Worm (Caenorhabditis elegans) whole organism, young adult: ENCODE measurements around the gene ZC262.13.

Source experiments
- B0019.2 ChIP-seq: fragments of 200-800 bp; sonication (Bioruptor generic); conservative IDR thresholded peaks from 2 replicates; pipeline ENCODE4 v1.3.6; 2022; ENCODE audit warnings: missing genetic modification reagents, missing genetic modification characterization, missing compliant biosample characterization
- C06A6.2 ChIP-seq: fragments of 200-800 bp; sonication (Bioruptor generic); conservative IDR thresholded peaks from 2 replicates; pipeline ENCODE4 v1.3.6; 2022; ENCODE audit warnings: missing genetic modification characterization, missing compliant biosample characterization
- C17E4.6 ChIP-seq: fragments of 200-800 bp; sonication (Bioruptor generic); IDR thresholded peaks from 2 replicates; pipeline ENCODE4 v1.3.6; 2022; ENCODE audit warnings: missing genetic modification reagents, missing genetic modification characterization, missing compliant biosample characterization
- F37B4.10 ChIP-seq: fragments of 200-800 bp; sonication (Bioruptor generic); IDR thresholded peaks from 2 replicates; pipeline ENCODE4 v1.3.6; 2022; ENCODE audit warnings: missing genetic modification characterization, missing compliant biosample characterization
- F39B2.1 ChIP-seq: fragments of 200-800 bp; sonication (Bioruptor generic); IDR thresholded peaks from 2 replicates; pipeline ENCODE4 v1.3.6; 2022; ENCODE audit warnings: missing genetic modification reagents, missing genetic modification characterization, missing compliant biosample characterization
- F49E8.2 ChIP-seq: sonication (generic microtip); optimal IDR thresholded peaks from 3 replicates; lab custom pipeline; 2017; ENCODE audit warnings: missing genetic modification characterization, mild to moderate bottlenecking, missing compliant biosample characterization, antibody characterized with exemption, moderate library complexity; ENCODE audit not compliant: insufficient read depth
- F55B11.4 ChIP-seq: sonication (generic microtip); optimal IDR thresholded peaks from 2 replicates; lab custom pipeline; 2016; ENCODE audit warnings: missing compliant biosample characterization, missing genetic modification characterization, borderline replicate concordance; ENCODE audit not compliant: insufficient read depth
- T07F8.4 ChIP-seq: sonication (generic microtip); optimal IDR thresholded peaks from 2 replicates; lab custom pipeline; 2016; ENCODE audit warnings: mild to moderate bottlenecking, missing genetic modification characterization, moderate library complexity, missing compliant biosample characterization
- T26A5.8 ChIP-seq: sonication (generic microtip); optimal IDR thresholded peaks from 2 replicates; lab custom pipeline; 2016; ENCODE audit warnings: missing genetic modification characterization, missing compliant biosample characterization
- Y53F4B.3 ChIP-seq: fragments of 200-800 bp; sonication (Bioruptor generic); IDR thresholded peaks from 2 replicates; pipeline ENCODE4 v1.3.6; 2022; ENCODE audit warnings: missing genetic modification reagents, missing genetic modification characterization, missing compliant biosample characterization
- Y53G8AR.9 ChIP-seq: fragments of 200-800 bp; sonication (Bioruptor generic); conservative IDR thresholded peaks from 2 replicates; pipeline ENCODE4 v1.3.6; 2022; ENCODE audit warnings: missing genetic modification reagents, missing genetic modification characterization, missing compliant biosample characterization
- Y95B8A.8 ChIP-seq: fragments of 200-800 bp; sonication (Bioruptor generic); IDR thresholded peaks from 2 replicates; pipeline ENCODE4 v1.3.6; 2022; ENCODE audit warnings: missing genetic modification reagents, missing genetic modification characterization, missing compliant biosample characterization
- ZK185.1 ChIP-seq: sonication (generic microtip); optimal IDR thresholded peaks from 2 replicates; lab custom pipeline; 2016; ENCODE audit warnings: mild to moderate bottlenecking, missing genetic modification characterization, missing compliant biosample characterization; ENCODE audit not compliant: poor library complexity, severe bottlenecking
- aptf-2 ChIP-seq: fragments of 200-800 bp; sonication (Bioruptor generic); conservative IDR thresholded peaks from 2 replicates; pipeline ENCODE4 v1.3.6; 2022; ENCODE audit warnings: missing genetic modification reagents, missing genetic modification characterization, missing compliant biosample characterization
- atf-7 ChIP-seq: sonication (generic microtip); optimal IDR thresholded peaks from 2 replicates; lab custom pipeline; 2017; ENCODE audit warnings: mild to moderate bottlenecking, missing genetic modification characterization, missing compliant biosample characterization
- attf-6 ChIP-seq: fragments of 200-800 bp; sonication (Bioruptor generic); IDR thresholded peaks from 2 replicates; pipeline ENCODE4 v1.3.6; 2022; ENCODE audit warnings: missing genetic modification reagents, missing genetic modification characterization, missing compliant biosample characterization
- ceh-27 ChIP-seq: fragments of 200-800 bp; sonication (Bioruptor generic); optimal IDR thresholded peaks from 2 replicates; lab custom pipeline; 2018; ENCODE audit warnings: mild to moderate bottlenecking, missing genetic modification characterization, moderate library complexity, missing compliant biosample characterization
- ceh-40 ChIP-seq: fragments of 200-800 bp; sonication (Bioruptor generic); IDR thresholded peaks from 2 replicates; pipeline ENCODE4 v1.3.6; 2022; ENCODE audit warnings: missing genetic modification characterization, missing compliant biosample characterization
- ceh-58 ChIP-seq: fragments of 200-800 bp; sonication (Bioruptor generic); IDR thresholded peaks from 2 replicates; pipeline ENCODE4 v1.3.6; 2022; ENCODE audit warnings: missing genetic modification characterization, missing compliant biosample characterization
- ceh-79 ChIP-seq: sonication (generic microtip); optimal IDR thresholded peaks from 2 replicates; lab custom pipeline; 2017; ENCODE audit warnings: mild to moderate bottlenecking, missing genetic modification characterization, missing compliant biosample characterization
- die-1 ChIP-seq: sonication (generic microtip); optimal IDR thresholded peaks from 2 replicates; lab custom pipeline; 2016; ENCODE audit warnings: missing genotype, mild to moderate bottlenecking, missing genetic modification characterization, missing compliant biosample characterization
- dox-1 ChIP-seq: fragments of 200-800 bp; sonication (Bioruptor generic); IDR thresholded peaks from 2 replicates; pipeline ENCODE4 v1.3.6; 2022; ENCODE audit warnings: missing genetic modification reagents, missing genetic modification characterization, missing compliant biosample characterization
- dpff-1 ChIP-seq: sonication (generic microtip); optimal IDR thresholded peaks from 2 replicates; lab custom pipeline; 2017; ENCODE audit warnings: mild to moderate bottlenecking, missing genetic modification characterization, missing compliant biosample characterization
- efl-1 ChIP-seq: fragments of 150-350 bp; optimal IDR thresholded peaks from 2 replicates; lab custom pipeline; 2014; ENCODE audit warnings: missing biosample characterization, missing genetic modification reagents, missing genetic modification characterization
- egl-18 ChIP-seq: fragments of 200-800 bp; sonication (Bioruptor generic); IDR thresholded peaks from 2 replicates; pipeline ENCODE4 v1.3.6; 2022; ENCODE audit warnings: missing genetic modification reagents, missing genetic modification characterization, missing compliant biosample characterization
- egrh-3 ChIP-seq: fragments of 200-800 bp; sonication (Bioruptor generic); IDR thresholded peaks from 2 replicates; pipeline ENCODE4 v1.3.6; 2022; ENCODE audit warnings: missing genetic modification reagents, missing genetic modification characterization, missing compliant biosample characterization
- ets-4 ChIP-seq: fragments of 200-800 bp; sonication (Bioruptor generic); optimal IDR thresholded peaks from 2 replicates; lab custom pipeline; 2018; ENCODE audit warnings: mild to moderate bottlenecking, missing genetic modification characterization, missing compliant biosample characterization
- hlh-12 ChIP-seq: sonication (generic microtip); optimal IDR thresholded peaks from 2 replicates; lab custom pipeline; 2016; ENCODE audit warnings: missing genetic modification characterization, missing compliant biosample characterization
- hlh-26 ChIP-seq: fragments of 200-800 bp; sonication (Bioruptor generic); conservative IDR thresholded peaks from 2 replicates; pipeline ENCODE4 v1.3.6; 2022; ENCODE audit warnings: missing genetic modification reagents, missing genetic modification characterization, missing compliant biosample characterization
- hmg-1.2 ChIP-seq: fragments of 200-800 bp; sonication (Bioruptor generic); IDR thresholded peaks from 2 replicates; pipeline ENCODE4 v1.3.6; 2022; ENCODE audit warnings: missing genetic modification reagents, missing genetic modification characterization, missing compliant biosample characterization
- let-526 ChIP-seq: fragments of 200-800 bp; sonication (Bioruptor generic); IDR thresholded peaks from 2 replicates; pipeline ENCODE4 v1.3.6; 2022; ENCODE audit warnings: missing genetic modification reagents, missing genetic modification characterization, missing compliant biosample characterization
- let-607 ChIP-seq, 2 experiments: fragments of 200-800 bp in 1 of 2; sonication (Bioruptor generic) in 1 of 2; sonication (generic microtip) in 1 of 2; optimal IDR thresholded peaks; 2 replicates each; lab custom pipeline; 2016 to 2018; ENCODE audit warnings: mild to moderate bottlenecking in 2 of 2, missing compliant biosample characterization in 2 of 2, missing genetic modification characterization in 2 of 2, moderate library complexity in 2 of 2, missing genotype in 1 of 2
- lin-26 ChIP-seq: fragments of 200-800 bp; sonication (Bioruptor generic); IDR thresholded peaks from 2 replicates; pipeline ENCODE4 v1.3.6; 2022; ENCODE audit warnings: missing genetic modification reagents, missing genetic modification characterization, missing compliant biosample characterization
- lsy-27 ChIP-seq: sonication (generic microtip); optimal IDR thresholded peaks from 2 replicates; lab custom pipeline; 2017; ENCODE audit warnings: missing genetic modification characterization, mild to moderate bottlenecking, missing compliant biosample characterization, antibody characterized with exemption, missing genotype, borderline replicate concordance; ENCODE audit not compliant: insufficient read depth
- madf-10 ChIP-seq: sonication (generic microtip); optimal IDR thresholded peaks from 2 replicates; lab custom pipeline; 2016; ENCODE audit warnings: mild to moderate bottlenecking, missing genetic modification characterization, missing compliant biosample characterization
- nfya-1 ChIP-seq: sonication (generic microtip); optimal IDR thresholded peaks from 2 replicates; lab custom pipeline; 2017; ENCODE audit warnings: antibody characterized with exemption, missing compliant biosample characterization, missing genetic modification characterization, borderline replicate concordance; ENCODE audit not compliant: insufficient read depth
- nfya-2 ChIP-seq: fragments of 200-800 bp; sonication (Bioruptor generic); IDR thresholded peaks from 2 replicates; pipeline ENCODE4 v1.3.6; 2022; ENCODE audit warnings: missing genetic modification reagents, missing genetic modification characterization, missing compliant biosample characterization
- pbrm-1 ChIP-seq: fragments of 200-800 bp; sonication (Bioruptor generic); IDR thresholded peaks from 2 replicates; pipeline ENCODE4 v1.3.6; 2022; ENCODE audit warnings: missing genetic modification reagents, missing genetic modification characterization, missing compliant biosample characterization
- rcor-1 ChIP-seq: fragments of 200-800 bp; sonication (Bioruptor generic); IDR thresholded peaks from 2 replicates; pipeline ENCODE4 v1.3.6; 2022; ENCODE audit warnings: missing genetic modification reagents, missing genetic modification characterization, missing compliant biosample characterization
- sdz-38 ChIP-seq: sonication (generic microtip); optimal IDR thresholded peaks from 2 replicates; lab custom pipeline; 2016; ENCODE audit warnings: missing genotype, missing genetic modification characterization, missing compliant biosample characterization
- unc-62 ChIP-seq: fragments of 150-350 bp; optimal IDR thresholded peaks from 2 replicates; lab custom pipeline; 2014; ENCODE audit warnings: missing biosample characterization, missing genetic modification reagents, missing genetic modification characterization
- xnd-1 ChIP-seq: sonication (generic microtip); optimal IDR thresholded peaks from 2 replicates; lab custom pipeline; 2016; ENCODE audit warnings: missing genotype, missing genetic modification reagents, missing genetic modification characterization, missing compliant biosample characterization
- zfh-2 ChIP-seq: fragments of 200-800 bp; sonication (Bioruptor generic); conservative IDR thresholded peaks from 2 replicates; pipeline ENCODE4 v1.3.6; 2022; ENCODE audit warnings: missing genetic modification reagents, missing genetic modification characterization, missing compliant biosample characterization
- ztf-25 ChIP-seq: fragments of 200-800 bp; sonication (Bioruptor generic); IDR thresholded peaks from 2 replicates; pipeline ENCODE4 v1.3.6; 2022; ENCODE audit warnings: missing genetic modification reagents, missing genetic modification characterization, missing compliant biosample characterization
- ztf-26 ChIP-seq: sonication (generic microtip); optimal IDR thresholded peaks from 2 replicates; lab custom pipeline; 2017; ENCODE audit warnings: missing genetic modification characterization, missing compliant biosample characterization

The ZC262.13 gene

DNA sequence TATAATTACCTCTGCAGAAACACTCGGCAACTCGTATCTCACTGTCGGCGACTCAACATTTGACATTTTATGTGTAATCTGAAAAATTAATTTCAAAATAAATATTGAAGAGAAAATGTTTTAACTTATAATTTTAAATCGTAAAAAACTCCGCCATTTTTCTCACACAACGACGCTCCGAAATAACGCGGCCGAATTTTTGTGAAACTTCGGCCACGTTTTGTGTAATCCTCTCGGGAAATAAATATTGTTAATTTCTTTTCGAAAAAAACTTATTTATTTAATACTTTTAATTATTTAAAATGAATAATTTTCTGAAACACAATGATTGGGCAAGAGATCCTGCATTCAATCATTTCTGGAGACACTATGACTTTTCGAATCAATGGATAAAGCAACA is 18.7 kb upstream of the ZC262.13 start, which contains the start of the genes F10E9.7 and F10E9.5 (continued):
- TF ChIP-seq F49E8.2 (tag; lab: Kevin White, UChicago): no peak
- TF ChIP-seq ceh-40 (GFP tag; lab: Robert Waterston, UW): peak; percentile 89
- TF ChIP-seq B0019.2: peak; percentile 73
- TF ChIP-seq nfya-2 (GFP tag; lab: Robert Waterston, UW): no peak
- no peak for TF ChIP-seq hlh-26
- peak; percentile 76 for TF ChIP-seq atf-7
- no peak for TF ChIP-seq dpff-1 (tag; lab: Kevin White, UChicago)
- TF ChIP-seq ZK185.1 (tag; lab: Kevin White, UChicago): peak; percentile 96
- TF ChIP-seq zfh-2 (GFP tag; lab: Robert Waterston, UW): no peak
- no peak for TF ChIP-seq T26A5.8 (tag; lab: Kevin White, UChicago)
- TF ChIP-seq Y95B8A.8 (GFP tag; lab: Robert Waterston, UW): no peak
- no peak for TF ChIP-seq ztf-26 (tag; lab: Kevin White, UChicago)
- no peak for TF ChIP-seq lsy-27 (tag; lab: Kevin White, UChicago)
- TF ChIP-seq egl-18 (GFP tag; lab: Robert Waterston, UW): no peak
- peak; percentile 88 for TF ChIP-seq ztf-25 (GFP tag; lab: Robert Waterston, UW)
- no peak for TF ChIP-seq nfya-1 (tag; lab: Kevin White, UChicago)
- peak; percentile 42 for TF ChIP-seq hmg-1.2 (GFP tag; lab: Robert Waterston, UW)
- peak; percentile 83 for TF ChIP-seq madf-10
- no peak for TF ChIP-seq ceh-58
- TF ChIP-seq ceh-79: no peak
- no peak for TF ChIP-seq unc-62
- no peak for TF ChIP-seq F37B4.10 (GFP tag; lab: Robert Waterston, UW)
- no peak for TF ChIP-seq T07F8.4
- TF ChIP-seq let-607 (tag; optimal IDR thresholded peaks at IDR 0.05; lab: Kevin White, UChicago): peak in 1 of 2 experiments; percentile 82
- no peak for TF ChIP-seq die-1 (tag; lab: Kevin White, UChicago)
- TF ChIP-seq rcor-1: peak; percentile 72
- no peak for TF ChIP-seq lin-26
- TF ChIP-seq F39B2.1 (GFP tag; lab: Robert Waterston, UW): no peak
- peak; percentile 92 for TF ChIP-seq ceh-27 (GFP tag; lab: Kevin White, UChicago)
- peak; percentile 56 for TF ChIP-seq efl-1 (GFP tag; lab: Kevin White, UChicago)
- no peak for TF ChIP-seq C06A6.2 (GFP tag; lab: Robert Waterston, UW)
- no peak for TF ChIP-seq attf-6 (GFP tag; lab: Robert Waterston, UW)
- TF ChIP-seq xnd-1 (tag; lab: Kevin White, UChicago): no peak
- TF ChIP-seq dox-1 (GFP tag; lab: Robert Waterston, UW): peak; percentile 87
- no peak for TF ChIP-seq egrh-3 (GFP tag; lab: Robert Waterston, UW)

DNA sequence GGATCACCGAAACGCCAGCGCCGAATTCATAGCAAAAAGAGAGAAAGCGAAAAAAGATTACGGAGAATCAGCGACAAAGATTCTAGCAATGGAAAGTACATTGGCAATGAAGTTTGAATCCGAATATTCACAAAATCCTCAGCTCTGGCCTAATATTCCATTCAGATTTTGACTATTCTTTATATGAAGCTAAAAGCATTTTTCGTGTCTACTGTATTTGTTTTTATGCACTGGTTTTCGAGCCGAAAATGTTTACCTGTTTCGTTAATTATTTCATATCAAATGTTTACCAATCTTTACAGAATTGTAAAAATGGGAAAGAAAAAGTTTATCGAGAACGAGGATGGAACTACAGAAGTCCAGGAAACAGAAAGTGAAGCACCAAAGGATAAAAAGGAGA is 17.8 kb upstream of the ZC262.13 start, which contains the start of gene F10E9.4:
Gene F10E9.4, plus strand, starts transcription at position 301 of the 400 bp plus-strand sequence.
- no peak for TF ChIP-seq Y53F4B.3
- TF ChIP-seq ztf-26 (tag; lab: Kevin White, UChicago): no peak
- no peak for TF ChIP-seq sdz-38
- no peak for TF ChIP-seq hlh-12 (tag; lab: Kevin White, UChicago)
- TF ChIP-seq ets-4 (GFP tag; lab: Kevin White, UChicago): no peak
- no peak for TF ChIP-seq F55B11.4
- no peak for TF ChIP-seq Y53G8AR.9 (GFP tag; lab: Robert Waterston, UW)
- TF ChIP-seq C17E4.6 (GFP tag; lab: Robert Waterston, UW): no peak
- no peak for TF ChIP-seq aptf-2 (GFP tag; lab: Robert Waterston, UW)
- TF ChIP-seq pbrm-1 (GFP tag; lab: Robert Waterston, UW): no peak
- no peak for TF ChIP-seq zfh-2 (GFP tag; lab: Robert Waterston, UW)
- TF ChIP-seq let-526 (GFP tag; lab: Robert Waterston, UW): no peak
- no peak for TF ChIP-seq nfya-1 (tag; lab: Kevin White, UChicago)
